Worm (Caenorhabditis elegans): Measurements from ENCODE around the gene C04C11.1.

The C04C11.1 gene

DNA sequence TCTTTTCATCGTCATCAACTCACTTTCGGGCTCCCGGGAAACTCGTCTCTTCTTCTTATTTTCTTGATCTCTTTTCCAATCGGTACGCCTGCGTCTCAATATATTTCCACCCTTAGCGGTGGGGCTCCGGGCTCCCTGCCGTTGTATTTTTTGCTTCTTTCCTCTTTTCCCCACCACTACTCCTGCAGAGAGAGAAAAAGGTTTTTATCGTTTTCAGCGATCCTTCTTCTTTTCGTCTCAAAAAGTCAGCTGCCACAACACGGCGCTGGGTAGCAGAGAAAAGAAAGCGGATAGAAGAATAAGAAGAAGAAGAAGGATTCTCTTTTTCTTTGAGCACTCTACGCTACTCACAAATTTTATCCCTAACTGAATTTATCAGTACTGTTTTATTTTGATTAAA lies 34.4 kb downstream of the C04C11.1 start:
- TF ChIP-seq pes-1 (GFP tag; IDR thresholded peaks at IDR 0.05): 0 out of 2 replicates have a peak, but pooled peaks have one; percentile 26
- no peak for TF ChIP-seq tbx-11 (GFP tag; IDR thresholded peaks at IDR 0.05)

- TF ChIP-seq sea-1 (GFP tag; conservative IDR thresholded peaks at IDR 0.05): no peak
- TF ChIP-seq tbx-37 (GFP tag; conservative IDR thresholded peaks at IDR 0.05): no peak
- no peak for TF ChIP-seq hnd-1 (tag; optimal IDR thresholded peaks at IDR 0.05)
- no peak for TF ChIP-seq scrt-1 (GFP tag; IDR thresholded peaks at IDR 0.05)
- TF ChIP-seq hmbx-1 (tag; optimal IDR thresholded peaks at IDR 0.05): no peak
- TF ChIP-seq ceh-13 (GFP tag; optimal IDR thresholded peaks at IDR 0.05): no peak
- no peak for TF ChIP-seq aly-1 (tag; optimal IDR thresholded peaks at IDR 0.05)
- TF ChIP-seq tbx-11 (GFP tag; IDR thresholded peaks at IDR 0.05): no peak
- TF ChIP-seq ama-1 (optimal IDR thresholded peaks at IDR 0.05): no peak
- TF ChIP-seq ets-7 (tag; optimal IDR thresholded peaks at IDR 0.05): no peak
- TF ChIP-seq tra-4 (tag; optimal IDR thresholded peaks at IDR 0.05): no peak
- TF ChIP-seq F13C5.2 (tag; optimal IDR thresholded peaks at IDR 0.05): no peak
- TF ChIP-seq pes-1 (GFP tag; IDR thresholded peaks at IDR 0.05): no peak
- no peak for TF ChIP-seq B0310.2 (tag; optimal IDR thresholded peaks at IDR 0.05)
These were observed 35.3 kb downstream of the C04C11.1 start for ce11 chrX:14055715-14056114.

ce11 chrX:14056527-14056926 lies 36.1 kb downstream of the C04C11.1 start:
- TF ChIP-seq ceh-36 (tag; optimal IDR thresholded peaks at IDR 0.05) (no peak), aly-1 (tag; optimal IDR thresholded peaks at IDR 0.05) (no peak), pes-1 (GFP tag; IDR thresholded peaks at IDR 0.05) (no peak), ets-7 (tag; optimal IDR thresholded peaks at IDR 0.05) (no peak)

DNA sequence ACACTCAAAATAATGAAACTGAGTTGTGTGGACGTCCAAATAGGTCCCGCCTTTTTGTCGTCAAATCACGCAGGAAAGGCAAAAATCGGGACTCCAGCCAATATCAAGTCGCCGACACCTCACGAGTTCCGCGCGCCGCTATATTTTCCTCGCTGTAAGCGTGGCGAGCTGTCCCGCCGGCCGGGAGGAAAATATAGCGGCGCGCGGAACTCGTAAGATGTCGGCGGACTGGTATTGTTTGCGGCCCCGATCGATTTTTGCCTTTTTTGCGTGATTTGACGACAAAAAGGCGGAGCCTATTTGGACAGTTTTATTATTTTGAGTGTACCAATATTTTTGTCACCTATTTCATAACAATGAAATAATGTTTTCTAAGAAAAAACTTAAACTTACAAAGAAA lies 42.4 kb downstream of the C04C11.1 start:
- TF ChIP-seq hmg-4 (GFP tag; optimal IDR thresholded peaks at IDR 0.05): no peak
- no peak for TF ChIP-seq B0310.2 (tag; optimal IDR thresholded peaks at IDR 0.05)
- no peak for TF ChIP-seq hmbx-1 (tag; optimal IDR thresholded peaks at IDR 0.05)
- TF ChIP-seq ets-7 (tag; optimal IDR thresholded peaks at IDR 0.05): no peak
- no peak for TF ChIP-seq sea-1 (GFP tag; conservative IDR thresholded peaks at IDR 0.05)
- TF ChIP-seq tra-4 (tag; optimal IDR thresholded peaks at IDR 0.05): no peak
- no peak for TF ChIP-seq tbx-11 (GFP tag; IDR thresholded peaks at IDR 0.05)
- TF ChIP-seq pes-1 (GFP tag; IDR thresholded peaks at IDR 0.05): no peak
- TF ChIP-seq scrt-1 (GFP tag; IDR thresholded peaks at IDR 0.05): no peak
- no peak for TF ChIP-seq F13C5.2 (tag; optimal IDR thresholded peaks at IDR 0.05)
- TF ChIP-seq aly-1 (tag; optimal IDR thresholded peaks at IDR 0.05): no peak

ce11 chrX:14063830-14064229 lies 43.4 kb downstream of the C04C11.1 start:
- TF ChIP-seq pes-1 (GFP tag; IDR thresholded peaks at IDR 0.05) (peak; percentile 97), hmbx-1 (tag; optimal IDR thresholded peaks at IDR 0.05) (peak; percentile 91), ama-1 (optimal IDR thresholded peaks at IDR 0.05) (no peak), B0310.2 (tag; optimal IDR thresholded peaks at IDR 0.05) (peak; percentile 95), scrt-1 (GFP tag; IDR thresholded peaks at IDR 0.05) (peak; percentile 98), sea-1 (GFP tag; conservative IDR thresholded peaks at IDR 0.05) (peak; percentile 98), aly-1 (tag; optimal IDR thresholded peaks at IDR 0.05) (peak; percentile 91), flt-1 (GFP tag; IDR thresholded peaks at IDR 0.05) (peak; percentile 99), tbx-11 (GFP tag; IDR thresholded peaks at IDR 0.05) (peak; percentile 95), ets-7 (tag; optimal IDR thresholded peaks at IDR 0.05) (peak; percentile 89), hmg-4 (GFP tag; optimal IDR thresholded peaks at IDR 0.05) (peak; percentile 95), F13C5.2 (tag; optimal IDR thresholded peaks at IDR 0.05) (peak; percentile 98), ceh-36 (tag; optimal IDR thresholded peaks at IDR 0.05) (peak; percentile 96), tra-4 (tag; optimal IDR thresholded peaks at IDR 0.05) (peak; percentile 92), hnd-1 (tag; optimal IDR thresholded peaks at IDR 0.05) (peak; percentile 93), tbx-37 (GFP tag; conservative IDR thresholded peaks at IDR 0.05) (peak; percentile 94), ceh-13 (GFP tag; optimal IDR thresholded peaks at IDR 0.05) (peak; percentile 90)

ce11 chrX:14067641-14068040 lies 47.3 kb downstream of the C04C11.1 start, which contains the start of gene lgc-21:
Gene lgc-21 (minus strand): TSS chrX:14067984.
- TF ChIP-seq tra-4 (tag; optimal IDR thresholded peaks at IDR 0.05): no peak
- TF ChIP-seq ama-1 (optimal IDR thresholded peaks at IDR 0.05): no peak

- TF ChIP-seq B0310.2 (tag; optimal IDR thresholded peaks at IDR 0.05) (no peak), tbx-11 (GFP tag; IDR thresholded peaks at IDR 0.05) (no peak), aly-1 (tag; optimal IDR thresholded peaks at IDR 0.05) (no peak), ceh-13 (GFP tag; optimal IDR thresholded peaks at IDR 0.05) (no peak), ets-7 (tag; optimal IDR thresholded peaks at IDR 0.05) (no peak), ceh-36 (tag; optimal IDR thresholded peaks at IDR 0.05) (no peak), F13C5.2 (tag; optimal IDR thresholded peaks at IDR 0.05) (no peak), sea-1 (GFP tag; conservative IDR thresholded peaks at IDR 0.05) (no peak), pes-1 (GFP tag; IDR thresholded peaks at IDR 0.05) (no peak), tbx-37 (GFP tag; conservative IDR thresholded peaks at IDR 0.05) (no peak)
These were observed 49.1 kb downstream of the C04C11.1 start for ce11 chrX:14069528-14069927.

DNA sequence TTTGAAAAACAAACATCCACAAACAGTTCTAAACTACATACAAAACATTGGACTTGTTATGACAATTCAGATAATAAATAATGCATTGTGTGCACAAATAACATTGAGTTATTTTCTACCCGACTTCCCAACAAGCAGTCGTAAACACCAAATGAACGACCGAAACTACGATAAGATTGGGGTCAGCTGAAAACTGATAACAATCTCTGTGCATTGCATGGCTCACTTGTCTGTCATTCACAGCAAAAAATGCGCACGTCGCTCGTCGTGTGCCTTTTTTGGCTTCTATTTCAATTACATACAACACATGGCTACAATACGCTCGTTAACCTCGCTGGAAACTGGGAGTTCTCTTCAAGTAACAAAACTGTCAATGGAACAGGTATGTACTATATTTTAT lies 50.6 kb downstream of the C04C11.1 start, which contains the start of gene C33G3.4:
Gene C33G3.4, plus strand, starts transcription at position 213 of the 400 bp plus-strand sequence.
- TF ChIP-seq F13C5.2 (tag; optimal IDR thresholded peaks at IDR 0.05) (no peak), tbx-37 (GFP tag; conservative IDR thresholded peaks at IDR 0.05) (no peak), hmbx-1 (tag; optimal IDR thresholded peaks at IDR 0.05) (no peak), ceh-36 (tag; optimal IDR thresholded peaks at IDR 0.05) (no peak), aly-1 (tag; optimal IDR thresholded peaks at IDR 0.05) (no peak), ets-7 (tag; optimal IDR thresholded peaks at IDR 0.05) (no peak), flt-1 (GFP tag; IDR thresholded peaks at IDR 0.05) (no peak), hnd-1 (tag; optimal IDR thresholded peaks at IDR 0.05) (no peak), ama-1 (optimal IDR thresholded peaks at IDR 0.05) (no peak), pes-1 (GFP tag; IDR thresholded peaks at IDR 0.05) (no peak)
